Fruit fly (Drosophila melanogaster) whole organism, embryonic: ENCODE data around the gene CG11458.

Experiments
- Adf1 ChIP-seq: fragments of 200-800 bp; sonication (Bioruptor generic); IDR thresholded peaks from 2 replicates; pipeline ENCODE4 v1.3.6; 2022; ENCODE audit warnings: missing biosample characterization, missing genetic modification characterization
- Awh ChIP-seq: fragments of 200-800 bp; sonication (Bioruptor generic); IDR thresholded peaks from 2 replicates; pipeline ENCODE4, ENCODE4 v1.3.6; 2022; ENCODE audit warnings: missing biosample characterization, missing genetic modification characterization
- CG11398 ChIP-seq: fragments of 200-800 bp; sonication (Bioruptor generic); optimal IDR thresholded peaks from 2 replicates; lab custom pipeline; 2016; ENCODE audit warnings: missing biosample characterization, missing genetic modification characterization
- CG12155 ChIP-seq: fragments of 200-800 bp; sonication (Bioruptor generic); optimal IDR thresholded peaks from 3 replicates; lab custom pipeline; 2016; ENCODE audit warnings: missing biosample characterization, missing genetic modification characterization
- CG12219 ChIP-seq: fragments of 200-800 bp; sonication (Bioruptor generic); optimal IDR thresholded peaks from 3 replicates; lab custom pipeline; 2018; ENCODE audit warnings: missing biosample characterization, mild to moderate bottlenecking, missing genetic modification characterization
- CG12236 ChIP-seq: fragments of 200-800 bp; sonication (Bioruptor generic); optimal IDR thresholded peaks from 2 replicates; lab custom pipeline; 2016; ENCODE audit warnings: missing biosample characterization, missing genetic modification characterization
- CG12391 ChIP-seq: fragments of 200-800 bp; sonication (Bioruptor generic); optimal IDR thresholded peaks from 3 replicates; lab custom pipeline; 2018; ENCODE audit warnings: missing biosample characterization, mild to moderate bottlenecking, missing genetic modification characterization, moderate library complexity
- CG12744 ChIP-seq: fragments of 200-800 bp; sonication (Bioruptor generic); optimal IDR thresholded peaks from 2 replicates; lab custom pipeline; 2016; ENCODE audit warnings: missing biosample characterization, missing genetic modification characterization
- CG15696 ChIP-seq: fragments of 200-800 bp; sonication (Bioruptor generic); optimal IDR thresholded peaks from 2 replicates; lab custom pipeline; 2019; ENCODE audit warnings: missing biosample characterization, mild to moderate bottlenecking, missing genetic modification characterization, moderate library complexity
- CG18599 ChIP-seq: fragments of 200-800 bp; sonication (Bioruptor generic); optimal IDR thresholded peaks from 3 replicates; lab custom pipeline; 2017; ENCODE audit warnings: missing biosample characterization, missing genetic modification characterization, mild to moderate bottlenecking, moderate library complexity, missing genetic modification reagents
- CG33557 ChIP-seq: fragments of 200-800 bp; sonication (Bioruptor generic); optimal IDR thresholded peaks from 2 replicates; lab custom pipeline; 2019; ENCODE audit warnings: missing biosample characterization, mild to moderate bottlenecking, missing genetic modification characterization, moderate library complexity
- CG3407 ChIP-seq: fragments of 200-800 bp; sonication (Bioruptor generic); optimal IDR thresholded peaks from 2 replicates; lab custom pipeline; 2018; ENCODE audit warnings: missing biosample characterization, mild to moderate bottlenecking, missing genetic modification characterization
- CG4360 ChIP-seq: fragments of 200-800 bp; sonication (Bioruptor generic); IDR thresholded peaks from 2 replicates; pipeline ENCODE4 v1.3.6; 2022; ENCODE audit warnings: missing biosample characterization, missing genetic modification characterization
- CG43689 ChIP-seq: fragments of 200-800 bp; sonication (Bioruptor generic); IDR thresholded peaks from 2 replicates; pipeline ENCODE4 v1.3.6; 2022; ENCODE audit warnings: missing biosample characterization, missing genetic modification characterization
- CG4707 ChIP-seq: fragments of 200-800 bp; sonication (Bioruptor generic); optimal IDR thresholded peaks from 2 replicates; lab custom pipeline; 2018; ENCODE audit warnings: missing biosample characterization, mild to moderate bottlenecking, missing genetic modification characterization, moderate library complexity
- CG8089 ChIP-seq: fragments of 200-800 bp; sonication (Bioruptor generic); optimal IDR thresholded peaks from 3 replicates; lab custom pipeline; 2016; ENCODE audit warnings: missing biosample characterization, missing genetic modification characterization
- Ets65A ChIP-seq: fragments of 200-800 bp; sonication (Bioruptor generic); peaks from one replicate; lab custom pipeline; 2016; ENCODE audit warnings: missing biosample characterization, missing genetic modification characterization
- HLHmδ ChIP-seq: fragments of 200-800 bp; sonication (Bioruptor generic); optimal IDR thresholded peaks from 2 replicates; lab custom pipeline; 2018; ENCODE audit warnings: missing biosample characterization, mild to moderate bottlenecking, missing genetic modification characterization, moderate library complexity
- Hmr ChIP-seq: fragments of 200-800 bp; sonication (Bioruptor generic); optimal IDR thresholded peaks from 3 replicates; lab custom pipeline; 2017; ENCODE audit warnings: mild to moderate bottlenecking, missing biosample characterization, missing genetic modification reagents, missing genetic modification characterization
- NC2β ChIP-seq: fragments of 200-800 bp; sonication (Bioruptor generic); optimal IDR thresholded peaks from 2 replicates; lab custom pipeline; 2016; ENCODE audit warnings: missing biosample characterization, missing genetic modification characterization
- Nf-YB ChIP-seq: fragments of 200-800 bp; sonication (Bioruptor generic); optimal IDR thresholded peaks from 3 replicates; lab custom pipeline; 2019; ENCODE audit warnings: missing biosample characterization, mild to moderate bottlenecking, missing genetic modification characterization, moderate library complexity
- Sox102F ChIP-seq: fragments of 200-800 bp; sonication (Bioruptor generic); optimal IDR thresholded peaks from 2 replicates; lab custom pipeline; 2018; ENCODE audit warnings: missing biosample characterization, mild to moderate bottlenecking, missing genetic modification characterization, moderate library complexity
- Vsx1 ChIP-seq: fragments of 200-800 bp; sonication (Bioruptor generic); optimal IDR thresholded peaks from 2 replicates; lab custom pipeline; 2017; ENCODE audit warnings: missing biosample characterization, mild to moderate bottlenecking, missing genetic modification characterization, missing genetic modification reagents
- bcd ChIP-seq: fragments of 200-800 bp; sonication (Bioruptor generic); optimal IDR thresholded peaks from 2 replicates; lab custom pipeline; 2017; ENCODE audit warnings: missing biosample characterization, mild to moderate bottlenecking, missing genetic modification characterization
- bsh ChIP-seq, 2 experiments: fragments of 200-800 bp; sonication (Bioruptor generic); optimal IDR thresholded peaks; 2 replicates each; lab custom pipeline; 2017 to 2018; ENCODE audit warnings: mild to moderate bottlenecking in 2 of 2, missing biosample characterization in 2 of 2, missing genetic modification characterization in 2 of 2, moderate library complexity in 1 of 2
- fd102C ChIP-seq: fragments of 200-800 bp; sonication (Bioruptor generic); optimal IDR thresholded peaks from 2 replicates; lab custom pipeline; 2018; ENCODE audit warnings: missing biosample characterization, mild to moderate bottlenecking, missing genetic modification characterization, moderate library complexity
- gcm ChIP-seq: fragments of 200-800 bp; sonication (Bioruptor generic); optimal IDR thresholded peaks from 2 replicates; lab custom pipeline; 2019; ENCODE audit warnings: missing biosample characterization, mild to moderate bottlenecking, missing genetic modification characterization, moderate library complexity
- grn ChIP-seq: fragments of 200-800 bp; sonication (Bioruptor generic); optimal IDR thresholded peaks from 3 replicates; lab custom pipeline; 2017; ENCODE audit warnings: missing biosample characterization, missing genetic modification characterization
- gsb-n ChIP-seq: fragments of 200-800 bp; sonication (Bioruptor generic); optimal IDR thresholded peaks from 3 replicates; lab custom pipeline; 2018; ENCODE audit warnings: missing biosample characterization, mild to moderate bottlenecking, missing genetic modification characterization
- jumu ChIP-seq: fragments of 200-800 bp; sonication (Bioruptor generic); optimal IDR thresholded peaks from 3 replicates; lab custom pipeline; 2016; ENCODE audit warnings: missing biosample characterization, missing genetic modification characterization
- mld ChIP-seq: fragments of 200-800 bp; sonication (Bioruptor generic); IDR thresholded peaks from 3 replicates; pipeline ENCODE4 v1.3.6; 2022; ENCODE audit warnings: missing biosample characterization, missing genetic modification characterization; ENCODE audit not compliant: partially characterized antibody
- salm ChIP-seq: fragments of 200-800 bp; sonication (Bioruptor generic); optimal IDR thresholded peaks from 2 replicates; lab custom pipeline; 2018; ENCODE audit warnings: missing biosample characterization, mild to moderate bottlenecking, missing genetic modification characterization
- sr ChIP-seq: fragments of 200-800 bp; sonication (Bioruptor generic); IDR thresholded peaks from 3 replicates; pipeline ENCODE4 v1.3.6; 2022; ENCODE audit warnings: missing biosample characterization, missing genetic modification characterization
- tup ChIP-seq: fragments of 200-800 bp; sonication (Bioruptor generic); optimal IDR thresholded peaks from 2 replicates; lab custom pipeline; 2016; ENCODE audit warnings: missing biosample characterization, mild to moderate bottlenecking, missing genetic modification characterization, moderate library complexity
- unpg ChIP-seq: fragments of 200-800 bp; sonication (Bioruptor generic); optimal IDR thresholded peaks from 3 replicates; lab custom pipeline; 2018; ENCODE audit warnings: missing biosample characterization, mild to moderate bottlenecking, missing genetic modification characterization, moderate library complexity
- vvl ChIP-seq: fragments of 200-800 bp; sonication (Bioruptor generic); IDR thresholded peaks from 2 replicates; pipeline ENCODE4 v1.3.6; 2022; ENCODE audit warnings: missing biosample characterization, missing genetic modification characterization
- zfh1 ChIP-seq: fragments of 200-800 bp; sonication (Bioruptor generic); IDR thresholded peaks from 3 replicates; pipeline ENCODE4 v1.3.6; 2022; ENCODE audit warnings: missing biosample characterization, missing genetic modification characterization

Gene CG11458

DNA sequence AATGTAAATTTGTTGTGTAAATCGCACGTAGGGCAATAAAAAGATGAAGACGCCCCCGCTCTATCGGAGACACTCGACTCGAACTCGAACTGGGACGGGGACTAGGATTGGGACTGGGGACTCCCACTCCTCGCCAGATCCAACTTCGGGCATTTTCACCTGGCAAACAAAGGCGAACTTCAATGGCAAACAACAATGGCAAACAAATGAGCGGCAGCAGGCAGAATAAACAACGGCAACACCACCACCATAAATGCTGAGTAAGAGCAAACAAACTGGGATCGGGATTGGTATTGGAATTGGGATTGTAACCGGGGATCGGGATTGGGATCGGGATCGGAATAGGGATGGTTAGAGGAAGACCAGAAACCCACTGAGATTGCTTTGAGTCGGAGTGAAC, 38.6 kb downstream of the CG11458 start (continued):
- peak; percentile 59 for TF ChIP-seq CG11398
- TF ChIP-seq Adf1 (GFP tag; lab: Robert Waterston, UW): no peak
- TF ChIP-seq Hmr (GFP tag; lab: Kevin White, UChicago): no peak
- no peak for TF ChIP-seq CG43689 (GFP tag; lab: Robert Waterston, UW)
- peak in 1 of 2 experiments; percentile 42 for TF ChIP-seq bsh (GFP tag; optimal IDR thresholded peaks at IDR 0.05; lab: Kevin White, UChicago)
- peak; percentile 28 for TF ChIP-seq CG18599 (GFP tag; lab: Kevin White, UChicago)
- TF ChIP-seq CG4707 (GFP tag; lab: Kevin White, UChicago): peak; percentile 27
- TF ChIP-seq jumu (GFP tag; lab: Kevin White, UChicago): peak; percentile 6
- TF ChIP-seq bcd: peak; percentile 24
- peak; percentile 8 for TF ChIP-seq salm (tag; lab: Kevin White, UChicago)
- TF ChIP-seq CG8089 (GFP tag; lab: Kevin White, UChicago): peak; percentile 62
- peak; percentile 19 for TF ChIP-seq CG12391 (tag; lab: Kevin White, UChicago)
- peak; percentile 6 for TF ChIP-seq Nf-YB (GFP tag; lab: Kevin White, UChicago)
- peak; percentile 47 for TF ChIP-seq fd102C (GFP tag; lab: Kevin White, UChicago)
- peak; percentile 45 for TF ChIP-seq tup
- TF ChIP-seq gcm (GFP tag; lab: Kevin White, UChicago): peak; percentile 44
- TF ChIP-seq CG12236 (GFP tag; lab: Kevin White, UChicago): peak; percentile 63
- TF ChIP-seq Vsx1 (GFP tag; lab: Kevin White, UChicago): peak; percentile 26
- peak; percentile 70 for TF ChIP-seq CG15696 (tag; lab: Kevin White, UChicago)
- TF ChIP-seq Awh (GFP tag; lab: Robert Waterston, UW): 0 out of 2 replicates have a peak, but pooled peaks have one; percentile 29
- 0 out of 3 replicates have a peak, but pooled peaks have one; percentile 30 for TF ChIP-seq sr (GFP tag; lab: Robert Waterston, UW)
- peak; percentile 19 for TF ChIP-seq unpg
- TF ChIP-seq gsb-n (tag; lab: Kevin White, UChicago): peak; percentile 55
- TF ChIP-seq CG12219 (GFP tag; lab: Kevin White, UChicago): peak; percentile 25
- no peak for TF ChIP-seq Sox102F

DNA sequence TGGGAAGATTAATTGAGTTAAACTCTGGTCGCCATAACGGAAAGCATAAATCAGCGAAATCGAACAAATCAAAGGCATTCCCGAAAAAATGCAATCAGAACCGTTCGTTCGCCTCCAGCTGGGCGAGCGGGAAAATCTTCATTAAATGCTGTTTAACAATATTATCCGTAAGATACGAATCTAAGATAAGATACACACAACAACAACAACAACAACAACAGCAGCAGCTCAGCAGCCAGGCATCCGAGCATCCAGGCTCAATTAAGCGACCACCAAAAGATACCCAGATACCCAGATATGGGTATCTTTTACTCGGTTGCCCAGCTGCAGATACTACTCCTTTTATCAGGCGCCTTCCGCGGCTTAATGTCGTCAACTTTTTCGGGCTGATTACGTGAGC, 40.5 kb downstream of the CG11458 start:
- peak; percentile 52 for TF ChIP-seq Ets65A (GFP tag; lab: Kevin White, UChicago)
- no peak for TF ChIP-seq mld (GFP tag; lab: Robert Waterston, UW)
- TF ChIP-seq Awh (GFP tag; lab: Robert Waterston, UW): peak; percentile 16; the same call in 1 of the 2 replicates
- TF ChIP-seq CG12155: no peak
- no peak for TF ChIP-seq HLHmδ (GFP tag; lab: Kevin White, UChicago)
- TF ChIP-seq CG4360 (GFP tag; lab: Robert Waterston, UW): peak; percentile 63
- TF ChIP-seq zfh1 (GFP tag; lab: Robert Waterston, UW): no peak
- TF ChIP-seq CG12744 (GFP tag; lab: Kevin White, UChicago): no peak
- TF ChIP-seq CG3407 (GFP tag; lab: Kevin White, UChicago): no peak
- TF ChIP-seq grn (GFP tag; lab: Kevin White, UChicago): peak; percentile 67
- TF ChIP-seq CG33557 (GFP tag; lab: Kevin White, UChicago): no peak
- TF ChIP-seq, all 482 proteins: peak for 4

- TF ChIP-seq NC2β (no peak), vvl (GFP tag; lab: Robert Waterston, UW) (peak; percentile 16; the same call in 1 of the 2 replicates)
- TF ChIP-seq, all 482 proteins: peak for 1
Measured at dm6 chr3L:20946944-20947343, 41.3 kb downstream of the CG11458 start.
